Fruit fly (Drosophila melanogaster): Measurements from ENCODE around the gene CG1812.

The CG1812 gene

dm6 chrX:20502776-20503503 is 8.4 kb upstream of the CG1812 start (continued):
- TF ChIP-seq CHES-1-like (GFP tag; optimal IDR thresholded peaks at IDR 0.05), result peak; percentile 12
- no peak for TF ChIP-seq CG6765 (GFP tag; optimal IDR thresholded peaks at IDR 0.05)
- no peak for TF ChIP-seq run (tag; optimal IDR thresholded peaks at IDR 0.05)
- peak; percentile 20 for TF ChIP-seq exex (tag; optimal IDR thresholded peaks at IDR 0.05)
- no peak for TF ChIP-seq odd (GFP tag; optimal IDR thresholded peaks at IDR 0.05)
- TF ChIP-seq Side (GFP tag; optimal IDR thresholded peaks at IDR 0.05), result no peak
- no peak for TF ChIP-seq Ssrp (tag; optimal IDR thresholded peaks at IDR 0.05)
- TF ChIP-seq phol (tag; optimal IDR thresholded peaks at IDR 0.05), result peak; percentile 45
- TF ChIP-seq Doc2 (GFP tag; IDR thresholded peaks at IDR 0.05), result no peak
- no peak for TF ChIP-seq B-H2 (GFP tag; optimal IDR thresholded peaks at IDR 0.05)
- TF ChIP-seq CG32772 (GFP tag; IDR thresholded peaks at IDR 0.05), result peak; percentile 17; the same call in 1 of the 2 replicates
- TF ChIP-seq salm (tag; optimal IDR thresholded peaks at IDR 0.05), result no peak
- TF ChIP-seq CG17802 (tag; optimal IDR thresholded peaks at IDR 0.05), result no peak
- TF ChIP-seq ro (GFP tag; IDR thresholded peaks at IDR 0.05), result 0 out of 2 replicates have a peak, but pooled peaks have one; percentile 18
- peak; percentile 21 for TF ChIP-seq Xbp1 (GFP tag; optimal IDR thresholded peaks at IDR 0.05)
- no peak for TF ChIP-seq insv (GFP tag; optimal IDR thresholded peaks at IDR 0.05)
- no peak for TF ChIP-seq abd-A (tag; optimal IDR thresholded peaks at IDR 0.05)
- no peak for TF ChIP-seq CG7357 (GFP tag; IDR thresholded peaks at IDR 0.05)
- no peak for TF ChIP-seq tin (GFP tag; optimal IDR thresholded peaks at IDR 0.05)
- no peak for TF ChIP-seq kah (GFP tag; optimal IDR thresholded peaks at IDR 0.05)
- no peak for TF ChIP-seq CG4854 (GFP tag; optimal IDR thresholded peaks at IDR 0.05)
- TF ChIP-seq twi (tag; optimal IDR thresholded peaks at IDR 0.05), result no peak
- TF ChIP-seq Hr39 (optimal IDR thresholded peaks at IDR 0.05), result no peak
- peak; percentile 26; the same call in 1 of the 2 replicates for TF ChIP-seq ttk (GFP tag; IDR thresholded peaks at IDR 0.05)
- no peak for TF ChIP-seq YL-1 (GFP tag; optimal IDR thresholded peaks at IDR 0.05)
- TF ChIP-seq wek (GFP tag; optimal IDR thresholded peaks at IDR 0.05), result no peak
- TF ChIP-seq CG12299 (tag; optimal IDR thresholded peaks at IDR 0.05), result peak; percentile 22
- no peak for TF ChIP-seq CG4707 (GFP tag; optimal IDR thresholded peaks at IDR 0.05)
- TF ChIP-seq scrt (GFP tag; optimal IDR thresholded peaks at IDR 0.05), result peak; percentile 38
- no peak for TF ChIP-seq CG8478 (optimal IDR thresholded peaks at IDR 0.05)
- no peak for TF ChIP-seq B-H1 (GFP tag; IDR thresholded peaks at IDR 0.05)
- no peak for TF ChIP-seq Dip3 (GFP tag; optimal IDR thresholded peaks at IDR 0.05)
- no peak for TF ChIP-seq CG18476 (GFP tag; optimal IDR thresholded peaks at IDR 0.05)
- TF ChIP-seq crp (GFP tag; optimal IDR thresholded peaks at IDR 0.05), result no peak
- no peak for TF ChIP-seq chinmo (GFP tag; IDR thresholded peaks at IDR 0.05; ENCODE audit: partially characterized antibody)
- no peak for TF ChIP-seq fd102C (GFP tag; optimal IDR thresholded peaks at IDR 0.05)
- no peak for TF ChIP-seq mld (GFP tag; IDR thresholded peaks at IDR 0.05; ENCODE audit: partially characterized antibody)
- TF ChIP-seq CG12659 (GFP tag; optimal IDR thresholded peaks at IDR 0.05), result peak; percentile 47
- no peak for TF ChIP-seq CG14965 (GFP tag; optimal IDR thresholded peaks at IDR 0.05; ENCODE audit: borderline replicate concordance)
- peak; percentile 3 for TF ChIP-seq tx (GFP tag; optimal IDR thresholded peaks at IDR 0.05)
- no peak for TF ChIP-seq CG33557 (GFP tag; optimal IDR thresholded peaks at IDR 0.05)
- no peak for TF ChIP-seq Drgx (GFP tag; IDR thresholded peaks at IDR 0.05)
- TF ChIP-seq CG15514 (GFP tag; optimal IDR thresholded peaks at IDR 0.05), result no peak
- TF ChIP-seq CG18599 (GFP tag; optimal IDR thresholded peaks at IDR 0.05), result peak; percentile 80
- TF ChIP-seq otp (GFP tag; IDR thresholded peaks at IDR 0.05), result peak; percentile 26; the same call in 1 of the 3 replicates
- no peak for TF ChIP-seq CG11560 (tag; IDR thresholded peaks at IDR 0.05)
- TF ChIP-seq CG4404 (GFP tag; IDR thresholded peaks at IDR 0.05), result no peak
- TF ChIP-seq HmgD (GFP tag; optimal IDR thresholded peaks at IDR 0.05), result no peak
- TF ChIP-seq pzg (GFP tag; optimal IDR thresholded peaks at IDR 0.05), result no peak
- peak; percentile 55 for TF ChIP-seq CG15269 (tag; optimal IDR thresholded peaks at IDR 0.05)
